Worm (Caenorhabditis elegans) whole organism, young adult: ENCODE data around the gene clec-2.

ENCODE experiments used
- Y95B8A.8 ChIP-seq: fragments of 200-800 bp; sonication (Bioruptor generic); IDR thresholded peaks from 2 replicates; pipeline ENCODE4 v1.3.6; 2022; ENCODE audit warnings: missing genetic modification reagents, missing genetic modification characterization, missing compliant biosample characterization
- lin-35 ChIP-seq, 3 experiments: fragments of 150-350 bp in 2 of 3; sonication (generic microtip) in 1 of 3; optimal IDR thresholded peaks; 2 replicates each; lab custom pipeline; 2014 to 2018; ENCODE audit warnings: missing biosample characterization in 3 of 3, missing genetic modification characterization in 3 of 3, missing genetic modification reagents in 3 of 3
- sea-2 ChIP-seq: fragments of 200-800 bp; sonication (Bioruptor generic); IDR thresholded peaks from 2 replicates; pipeline ENCODE4 v1.3.6; 2022; ENCODE audit warnings: missing genetic modification characterization, missing compliant biosample characterization
- snpc-4 ChIP-seq, 5 experiments: fragments of 150-350 bp in 1 of 5; sonication (generic microtip) in 4 of 5; optimal IDR thresholded peaks; 2 replicates each; lab custom pipeline; 2014 to 2018; ENCODE audit warnings: missing genetic modification characterization in 5 of 5, missing biosample characterization in 3 of 5, antibody characterized with exemption in 2 of 5, mild to moderate bottlenecking in 2 of 5, missing compliant biosample characterization in 2 of 5, missing genotype in 2 of 5, moderate library complexity in 2 of 5, missing genetic modification reagents in 1 of 5

- no peak for TF ChIP-seq snpc-4 (GFP tag; optimal IDR thresholded peaks at IDR 0.05; lab: Kevin White, UChicago)
- TF ChIP-seq snpc-4 (tag; optimal IDR thresholded peaks at IDR 0.05; lab: Kevin White, UChicago), result peak in 2 of 4 experiments; percentile 69 to 76
- TF ChIP-seq Y95B8A.8 (GFP tag; lab: Robert Waterston, UW), result no peak
- no peak for TF ChIP-seq sea-2
- no peak for TF ChIP-seq lin-35 (GFP tag; optimal IDR thresholded peaks at IDR 0.05; lab: Kevin White, UChicago)
These were observed at the start of gene clec-2 for ce11 chrII:3023381-3023935.
